Worm (Caenorhabditis elegans) whole organism, L3 larva: ENCODE measurements around the gene F58E6.6.
A peak's percentile ranks its signal among the peaks of the same experiment; 100 is the strongest.

Source experiments
- R02D3.7 ChIP-seq: fragments of 150-350 bp; optimal IDR thresholded peaks from 2 replicates; lab custom pipeline; 2014; ENCODE audit warnings: missing biosample characterization, missing genetic modification characterization
- aly-2 ChIP-seq: fragments of 150-350 bp; optimal IDR thresholded peaks from 2 replicates; lab custom pipeline; 2014; ENCODE audit warnings: missing biosample characterization, missing genetic modification characterization
- ama-1 ChIP-seq: fragments of 150-350 bp; optimal IDR thresholded peaks from 2 replicates; lab custom pipeline; 2018
- ceh-28 ChIP-seq: fragments of 150-350 bp; optimal IDR thresholded peaks from 2 replicates; lab custom pipeline; 2014; ENCODE audit warnings: missing biosample characterization, missing genetic modification reagents, missing genetic modification characterization
- ceh-82 ChIP-seq: fragments of 150-350 bp; optimal IDR thresholded peaks from 2 replicates; lab custom pipeline; 2014; ENCODE audit warnings: missing biosample characterization, missing genetic modification characterization
- ceh-9 ChIP-seq: sonication (generic microtip); optimal IDR thresholded peaks from 2 replicates; lab custom pipeline; 2018; ENCODE audit warnings: missing biosample characterization, missing genetic modification characterization
- daf-12 ChIP-seq: fragments of 150-350 bp; optimal IDR thresholded peaks from 2 replicates; lab custom pipeline; 2014; ENCODE audit warnings: missing biosample characterization, missing genetic modification reagents, missing genetic modification characterization
- egl-27 ChIP-seq: sonication (generic microtip); optimal IDR thresholded peaks from 4 replicates; lab custom pipeline; 2017; ENCODE audit warnings: missing biosample characterization, missing genetic modification reagents, missing genetic modification characterization
- egl-5 ChIP-seq: fragments of 150-350 bp; optimal IDR thresholded peaks from 2 replicates; lab custom pipeline; 2017; ENCODE audit warnings: missing biosample characterization, missing genetic modification reagents, missing genetic modification characterization, inconsistent platforms
- elt-1 ChIP-seq: fragments of 150-350 bp; optimal IDR thresholded peaks from 2 replicates; lab custom pipeline; 2014; ENCODE audit warnings: missing biosample characterization, missing genetic modification characterization
- elt-2 ChIP-seq: sonication (generic microtip); optimal IDR thresholded peaks from 2 replicates; lab custom pipeline; 2016; ENCODE audit warnings: missing genetic modification reagents, mild to moderate bottlenecking, missing genetic modification characterization, missing compliant biosample characterization
- elt-3 ChIP-seq, 3 experiments: fragments of 150-350 bp in 1 of 3; sonication (generic microtip) in 2 of 3; optimal IDR thresholded peaks; 2 replicates in 2 of 3; 4 replicates in 1 of 3; lab custom pipeline; 2014 to 2017; ENCODE audit warnings: missing biosample characterization in 3 of 3, missing genetic modification characterization in 3 of 3
- eor-1 ChIP-seq, 2 experiments: fragments of 150-350 bp; optimal IDR thresholded peaks; 2 replicates each; lab custom pipeline; 2014 to 2018; ENCODE audit warnings: missing biosample characterization in 2 of 2, missing genetic modification characterization in 2 of 2
- fkh-10 ChIP-seq: sonication (generic microtip); optimal IDR thresholded peaks from 2 replicates; lab custom pipeline; 2017; ENCODE audit warnings: missing biosample characterization, missing genetic modification reagents, missing genetic modification characterization
- fkh-2 ChIP-seq: fragments of 150-350 bp; optimal IDR thresholded peaks from 2 replicates; lab custom pipeline; 2014; ENCODE audit warnings: missing biosample characterization, missing genetic modification reagents, missing genetic modification characterization
- hmg-11 ChIP-seq: sonication (generic microtip); optimal IDR thresholded peaks from 2 replicates; lab custom pipeline; 2016; ENCODE audit warnings: missing genetic modification characterization, missing compliant biosample characterization
- jun-1 ChIP-seq: fragments of 150-350 bp; optimal IDR thresholded peaks from 2 replicates; lab custom pipeline; 2014; ENCODE audit warnings: missing biosample characterization, missing genetic modification reagents, missing genetic modification characterization
- lin-15B ChIP-seq: fragments of 150-350 bp; optimal IDR thresholded peaks from 2 replicates; lab custom pipeline; 2014; ENCODE audit warnings: missing biosample characterization, missing genetic modification characterization
- lin-39 ChIP-seq: fragments of 150-350 bp; optimal IDR thresholded peaks from 2 replicates; lab custom pipeline; 2018; ENCODE audit warnings: missing biosample characterization, missing genetic modification reagents, missing genetic modification characterization
- lsy-12 ChIP-seq: sonication (generic microtip); optimal IDR thresholded peaks from 2 replicates; lab custom pipeline; 2016; ENCODE audit warnings: mild to moderate bottlenecking, missing genetic modification characterization, missing compliant biosample characterization
- mml-1 ChIP-seq: fragments of 150-350 bp; sonication (generic microtip); optimal IDR thresholded peaks from 3 replicates; lab custom pipeline; 2014; ENCODE audit warnings: missing biosample characterization, missing genetic modification characterization
- nfya-1 ChIP-seq: sonication (generic microtip); optimal IDR thresholded peaks from 2 replicates; lab custom pipeline; 2017; ENCODE audit warnings: missing genetic modification characterization, mild to moderate bottlenecking, missing compliant biosample characterization, antibody characterized with exemption, moderate library complexity; ENCODE audit not compliant: insufficient read depth
- nhr-11 ChIP-seq: fragments of 150-350 bp; optimal IDR thresholded peaks from 2 replicates; lab custom pipeline; 2014; ENCODE audit warnings: missing biosample characterization, missing genetic modification characterization
- nhr-23 ChIP-seq: fragments of 150-350 bp; optimal IDR thresholded peaks from 2 replicates; lab custom pipeline; 2014; ENCODE audit warnings: missing biosample characterization, missing genetic modification reagents, missing genetic modification characterization
- nhr-237 ChIP-seq: fragments of 150-350 bp; optimal IDR thresholded peaks from 2 replicates; lab custom pipeline; 2014; ENCODE audit warnings: missing biosample characterization, missing genetic modification characterization
- nhr-25 ChIP-seq: sonication (generic microtip); optimal IDR thresholded peaks from 2 replicates; lab custom pipeline; 2017; ENCODE audit warnings: missing biosample characterization, missing genetic modification characterization
- nhr-43 ChIP-seq: sonication (generic microtip); optimal IDR thresholded peaks from 2 replicates; lab custom pipeline; 2016; ENCODE audit warnings: mild to moderate bottlenecking, missing genetic modification characterization, missing compliant biosample characterization; ENCODE audit not compliant: poor library complexity, severe bottlenecking
- nhr-67 ChIP-seq: fragments of 150-350 bp; optimal IDR thresholded peaks from 2 replicates; lab custom pipeline; 2014; ENCODE audit warnings: missing biosample characterization, missing genetic modification characterization
- pha-4 ChIP-seq: fragments of 150-350 bp; optimal IDR thresholded peaks from 2 replicates; lab custom pipeline; 2014; ENCODE audit warnings: missing biosample characterization, missing genetic modification reagents, missing genetic modification characterization
- pqm-1 ChIP-seq: fragments of 150-350 bp; optimal IDR thresholded peaks from 2 replicates; lab custom pipeline; 2017; ENCODE audit warnings: missing biosample characterization, missing genetic modification characterization, inconsistent platforms
- sea-2 ChIP-seq: fragments of 150-350 bp; sonication (generic microtip); optimal IDR thresholded peaks from 4 replicates; lab custom pipeline; 2014; ENCODE audit warnings: missing biosample characterization, missing genetic modification reagents, missing genetic modification characterization
- snpc-4 ChIP-seq: fragments of 150-350 bp; optimal IDR thresholded peaks from 2 replicates; lab custom pipeline; 2014; ENCODE audit warnings: missing biosample characterization, missing genetic modification characterization
- tbx-2 ChIP-seq: sonication (generic microtip); optimal IDR thresholded peaks from 2 replicates; lab custom pipeline; 2016; ENCODE audit warnings: mild to moderate bottlenecking, missing genetic modification characterization, missing compliant biosample characterization
- unc-39 ChIP-seq: sonication (generic microtip); optimal IDR thresholded peaks from 4 replicates; lab custom pipeline; 2017; ENCODE audit warnings: missing biosample characterization, missing genetic modification characterization
- unc-62 ChIP-seq: fragments of 150-350 bp; sonication (generic microtip); optimal IDR thresholded peaks from 4 replicates; lab custom pipeline; 2014; ENCODE audit warnings: missing biosample characterization, missing genetic modification reagents, missing genetic modification characterization
- zag-1 ChIP-seq: fragments of 150-350 bp; optimal IDR thresholded peaks from 2 replicates; lab custom pipeline; 2014; ENCODE audit warnings: missing biosample characterization, missing genetic modification characterization

The F58E6.6 gene

DNA sequence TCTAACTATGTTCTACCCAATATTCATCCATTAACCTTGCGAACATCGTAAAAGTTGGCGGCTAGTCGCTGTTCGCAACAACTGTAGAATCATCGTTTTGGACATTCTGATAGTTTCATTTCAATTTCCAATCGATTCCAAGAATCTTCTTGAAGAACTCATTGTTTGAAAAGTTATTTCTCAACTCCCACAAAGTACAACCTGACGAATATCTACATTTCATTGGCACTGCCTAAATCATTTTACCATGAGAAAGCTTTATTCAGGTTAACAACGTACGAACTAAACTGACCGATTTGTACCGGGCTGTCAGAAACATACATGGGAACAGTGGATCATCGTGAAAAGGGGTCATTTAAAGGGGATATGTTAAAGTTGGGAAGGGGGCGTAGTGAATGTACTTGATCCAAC lies 33.9 kb upstream of the F58E6.6 start, which contains the start of gene F46B6.6:
Gene F46B6.6 (minus strand): TSS at position 148 of the 411 bp plus-strand sequence.
- TF ChIP-seq nhr-11 (tag; lab: Kevin White, UChicago): no peak
- TF ChIP-seq ama-1 (lab: Kevin White, UChicago): peak; percentile 80
- peak; percentile 21 for TF ChIP-seq elt-2 (tag; lab: Kevin White, UChicago)
- peak; percentile 49 for TF ChIP-seq nhr-43 (tag; lab: Kevin White, UChicago)
- TF ChIP-seq ceh-9: no peak

- no peak for TF ChIP-seq nhr-237 (tag; lab: Kevin White, UChicago)
- no peak for TF ChIP-seq zag-1 (tag; lab: Kevin White, UChicago)
- TF ChIP-seq elt-1 (tag; lab: Kevin White, UChicago): no peak
- no peak for TF ChIP-seq snpc-4 (tag; lab: Kevin White, UChicago)
- no peak for TF ChIP-seq nfya-1 (tag; lab: Kevin White, UChicago)
- no peak for TF ChIP-seq fkh-2 (tag; lab: Kevin White, UChicago)
- no peak for TF ChIP-seq ama-1 (lab: Kevin White, UChicago)
- TF ChIP-seq egl-27: no peak
- TF ChIP-seq ceh-9: no peak
- TF ChIP-seq eor-1 (tag; optimal IDR thresholded peaks at IDR 0.05; lab: Kevin White, UChicago): no peak
- no peak for TF ChIP-seq egl-5 (tag; lab: Kevin White, UChicago)
- TF ChIP-seq unc-62: no peak
- TF ChIP-seq jun-1 (tag; lab: Kevin White, UChicago): no peak
- no peak for TF ChIP-seq lsy-12 (tag; lab: Kevin White, UChicago)
- no peak for TF ChIP-seq pqm-1
- TF ChIP-seq, all 47 proteins: peak for 0
These were observed 31.4 kb upstream of the F58E6.6 start for ce11 chrV:9784215-9784614.

ce11 chrV:9782969-9783368 lies 30.2 kb upstream of the F58E6.6 start, which contains the start of gene F46B6.5:
Gene F46B6.5 (minus strand): TSS chrV:9783069.
- TF ChIP-seq daf-12 (tag; lab: Kevin White, UChicago): no peak
- no peak for TF ChIP-seq nfya-1 (tag; lab: Kevin White, UChicago)
- TF ChIP-seq elt-1 (tag; lab: Kevin White, UChicago): no peak
- TF ChIP-seq mml-1 (tag; lab: Kevin White, UChicago): no peak
- TF ChIP-seq unc-39: no peak
- TF ChIP-seq jun-1 (tag; lab: Kevin White, UChicago): no peak
- TF ChIP-seq nhr-11 (tag; lab: Kevin White, UChicago): no peak
- TF ChIP-seq elt-2 (tag; lab: Kevin White, UChicago): no peak
- TF ChIP-seq snpc-4 (tag; lab: Kevin White, UChicago): no peak
- no peak for TF ChIP-seq tbx-2 (tag; lab: Kevin White, UChicago)
- TF ChIP-seq pha-4 (tag; lab: Kevin White, UChicago): no peak
- TF ChIP-seq hmg-11 (tag; lab: Kevin White, UChicago): no peak
- no peak for TF ChIP-seq aly-2 (tag; lab: Kevin White, UChicago)
- no peak for TF ChIP-seq ama-1 (lab: Kevin White, UChicago)
- no peak for TF ChIP-seq ceh-28
- no peak for TF ChIP-seq fkh-10 (GFP tag; lab: Kevin White, UChicago)
- no peak for TF ChIP-seq ceh-82 (tag; lab: Kevin White, UChicago)
- no peak for TF ChIP-seq sea-2 (GFP tag; lab: Kevin White, UChicago)
- no peak for TF ChIP-seq lin-15B
- TF ChIP-seq nhr-67 (tag; lab: Kevin White, UChicago): no peak

- TF ChIP-seq aly-2 (tag; lab: Kevin White, UChicago) (no peak), nhr-67 (tag; lab: Kevin White, UChicago) (no peak), sea-2 (GFP tag; lab: Kevin White, UChicago) (no peak), egl-5 (tag; lab: Kevin White, UChicago) (no peak), pha-4 (tag; lab: Kevin White, UChicago) (no peak), elt-3 (tag; optimal IDR thresholded peaks at IDR 0.05; lab: Kevin White, UChicago) (no peak), nhr-25 (no peak), ama-1 (lab: Kevin White, UChicago) (no peak), mml-1 (tag; lab: Kevin White, UChicago) (no peak), nhr-23 (no peak), R02D3.7 (tag; lab: Kevin White, UChicago) (no peak), lin-39 (no peak), lin-15B (no peak), ceh-28 (no peak)
These were observed 29.2 kb upstream of the F58E6.6 start for ce11 chrV:9782045-9782444.
